Fruit fly (Drosophila melanogaster) whole organism, embryonic: ENCODE measurements around the gene CG3556.
A peak's percentile ranks its signal among the peaks of the same experiment; 100 is the strongest.

Source experiments
- Antp ChIP-seq: fragments of 200-800 bp; sonication (Bioruptor generic); optimal IDR thresholded peaks from 3 replicates; lab custom pipeline; 2016; ENCODE audit warnings: missing biosample characterization, missing genetic modification characterization
- BtbVII ChIP-seq: fragments of 200-800 bp; sonication (Bioruptor generic); optimal IDR thresholded peaks from 3 replicates; lab custom pipeline; 2017; ENCODE audit warnings: missing biosample characterization, mild to moderate bottlenecking, missing genetic modification characterization
- CG1024 ChIP-seq: fragments of 200-800 bp; sonication (Bioruptor generic); IDR thresholded peaks from 2 replicates; pipeline ENCODE4 v1.3.6; 2022; ENCODE audit warnings: missing biosample characterization, missing genetic modification characterization
- CG11723 ChIP-seq: fragments of 200-800 bp; sonication (Bioruptor generic); optimal IDR thresholded peaks from 2 replicates; lab custom pipeline; 2017; ENCODE audit warnings: missing biosample characterization, mild to moderate bottlenecking, missing genetic modification characterization
- CG12299 ChIP-seq: fragments of 200-800 bp; sonication (Bioruptor generic); optimal IDR thresholded peaks from 2 replicates; lab custom pipeline; 2018; ENCODE audit warnings: missing biosample characterization, mild to moderate bottlenecking, missing genetic modification characterization
- CG1602 ChIP-seq: fragments of 200-800 bp; sonication (Bioruptor generic); optimal IDR thresholded peaks from 3 replicates; lab custom pipeline; 2016; ENCODE audit warnings: missing biosample characterization, missing genetic modification characterization
- CG17359 ChIP-seq: fragments of 200-800 bp; sonication (Bioruptor generic); optimal IDR thresholded peaks from 3 replicates; lab custom pipeline; 2018; ENCODE audit warnings: missing biosample characterization, mild to moderate bottlenecking, missing genetic modification characterization, moderate library complexity
- CG1792 ChIP-seq: fragments of 200-800 bp; sonication (Bioruptor generic); optimal IDR thresholded peaks from 2 replicates; lab custom pipeline; 2016; ENCODE audit warnings: missing biosample characterization, missing genetic modification characterization
- CG18619 ChIP-seq: fragments of 200-800 bp; sonication (Bioruptor generic); optimal IDR thresholded peaks from 3 replicates; lab custom pipeline; 2017; ENCODE audit warnings: missing biosample characterization, mild to moderate bottlenecking, missing genetic modification characterization
- CG2116 ChIP-seq: fragments of 200-800 bp; sonication (Bioruptor generic); optimal IDR thresholded peaks from 3 replicates; lab custom pipeline; 2018; ENCODE audit warnings: missing biosample characterization, mild to moderate bottlenecking, missing genetic modification characterization
- CG3065 ChIP-seq: fragments of 200-800 bp; sonication (Bioruptor generic); optimal IDR thresholded peaks from 2 replicates; lab custom pipeline; 2016; ENCODE audit warnings: missing biosample characterization, missing genetic modification characterization
- CG3995 ChIP-seq: fragments of 200-800 bp; sonication (Bioruptor generic); optimal IDR thresholded peaks from 3 replicates; lab custom pipeline; 2016; ENCODE audit warnings: missing biosample characterization, missing genetic modification characterization
- CG4328 ChIP-seq: fragments of 200-800 bp; sonication (Bioruptor generic); optimal IDR thresholded peaks from 3 replicates; lab custom pipeline; 2017; ENCODE audit warnings: missing biosample characterization, missing genetic modification reagents, missing genetic modification characterization
- CG4820 ChIP-seq: fragments of 200-800 bp; sonication (Bioruptor generic); optimal IDR thresholded peaks from 3 replicates; lab custom pipeline; 2016; ENCODE audit warnings: missing biosample characterization, missing genetic modification characterization
- CG8388 ChIP-seq: fragments of 200-800 bp; sonication (Bioruptor generic); optimal IDR thresholded peaks from 2 replicates; lab custom pipeline; 2019; ENCODE audit warnings: missing biosample characterization, mild to moderate bottlenecking, missing genetic modification characterization, moderate library complexity
- CrebB ChIP-seq: fragments of 200-800 bp; sonication (Bioruptor generic); optimal IDR thresholded peaks from 3 replicates; lab custom pipeline; 2018; ENCODE audit warnings: missing biosample characterization, mild to moderate bottlenecking, missing genetic modification characterization
- Dfd ChIP-seq, 2 experiments: fragments of >200 bp; optimal IDR thresholded peaks; 2 replicates each; lab custom pipeline; 2017; ENCODE audit warnings: missing biosample characterization in 2 of 2, missing genetic modification characterization in 2 of 2
- Doc3 ChIP-seq: fragments of 200-800 bp; sonication (Bioruptor generic); IDR thresholded peaks from 3 replicates; pipeline ENCODE4 v1.3.6; 2022; ENCODE audit warnings: missing biosample characterization, missing genetic modification characterization; ENCODE audit not compliant: partially characterized antibody
- ERR ChIP-seq: fragments of 200-800 bp; sonication (Bioruptor generic); optimal IDR thresholded peaks from 2 replicates; lab custom pipeline; 2016; ENCODE audit warnings: missing biosample characterization, missing genetic modification characterization
- Ets97D ChIP-seq: fragments of 200-800 bp; sonication (Bioruptor generic); optimal IDR thresholded peaks from 3 replicates; lab custom pipeline; 2016; ENCODE audit warnings: missing biosample characterization, missing genetic modification characterization
- HLH3B ChIP-seq: fragments of 200-800 bp; sonication (Bioruptor generic); IDR thresholded peaks from 2 replicates; pipeline ENCODE4 v1.3.6; 2022; ENCODE audit warnings: missing biosample characterization, missing genetic modification characterization
- HLH4C ChIP-seq: fragments of 200-800 bp; sonication (Bioruptor generic); IDR thresholded peaks from 3 replicates; pipeline ENCODE4 v1.3.6; 2022; ENCODE audit warnings: missing biosample characterization, missing genetic modification characterization; ENCODE audit not compliant: partially characterized antibody
- Hmr ChIP-seq: fragments of 200-800 bp; sonication (Bioruptor generic); optimal IDR thresholded peaks from 3 replicates; lab custom pipeline; 2017; ENCODE audit warnings: mild to moderate bottlenecking, missing biosample characterization, missing genetic modification reagents, missing genetic modification characterization
- Hr3 ChIP-seq: fragments of 200-800 bp; sonication (Bioruptor generic); optimal IDR thresholded peaks from 3 replicates; lab custom pipeline; 2016; ENCODE audit warnings: missing biosample characterization, missing genetic modification characterization
- Mrtf ChIP-seq: fragments of 200-800 bp; sonication (Bioruptor generic); IDR thresholded peaks from 3 replicates; pipeline ENCODE4 v1.3.6; 2022; ENCODE audit warnings: missing biosample characterization, missing genetic modification characterization
- Myb ChIP-seq: fragments of 200-800 bp; sonication (Bioruptor generic); optimal IDR thresholded peaks from 2 replicates; lab custom pipeline; 2016; ENCODE audit warnings: missing biosample characterization, missing genetic modification characterization
- NC2α ChIP-seq: fragments of 200-800 bp; sonication (Bioruptor generic); optimal IDR thresholded peaks from 2 replicates; lab custom pipeline; 2016; ENCODE audit warnings: missing biosample characterization, missing genetic modification characterization
- NK7.1 ChIP-seq: fragments of 200-800 bp; sonication (Bioruptor generic); optimal IDR thresholded peaks from 3 replicates; lab custom pipeline; 2016; ENCODE audit warnings: missing biosample characterization, missing genetic modification characterization
- Stat92E ChIP-seq, 3 experiments: fragments of >200 bp in 2 of 3; fragments of 200-800 bp in 1 of 3; sonication (Bioruptor generic) in 1 of 3; optimal IDR thresholded peaks; 2 replicates each; lab custom pipeline; 2017 to 2019; ENCODE audit warnings: missing biosample characterization in 3 of 3, missing genetic modification characterization in 3 of 3, mild to moderate bottlenecking in 1 of 3, moderate library complexity in 1 of 3
- Trl ChIP-seq, 3 experiments: fragments of >200 bp in 2 of 3; fragments of 200-800 bp in 1 of 3; sonication (Bioruptor generic) in 1 of 3; optimal IDR thresholded peaks; 2 replicates in 1 of 3; 3 replicates in 2 of 3; lab custom pipeline; 2016 to 2017; ENCODE audit warnings: missing biosample characterization in 1 of 3, missing genetic modification characterization in 1 of 3
- Vsx1 ChIP-seq: fragments of 200-800 bp; sonication (Bioruptor generic); optimal IDR thresholded peaks from 2 replicates; lab custom pipeline; 2017; ENCODE audit warnings: missing biosample characterization, mild to moderate bottlenecking, missing genetic modification characterization, missing genetic modification reagents
- ab ChIP-seq: fragments of 200-800 bp; sonication (Bioruptor generic); optimal IDR thresholded peaks from 2 replicates; lab custom pipeline; 2016; ENCODE audit warnings: missing biosample characterization, missing genetic modification characterization
- cad ChIP-seq: fragments of >200 bp; optimal IDR thresholded peaks from 2 replicates; lab custom pipeline; 2017; ENCODE audit warnings: missing biosample characterization, missing genetic modification characterization
- cato ChIP-seq: fragments of 200-800 bp; sonication (Bioruptor generic); optimal IDR thresholded peaks from 2 replicates; lab custom pipeline; 2016; ENCODE audit warnings: missing biosample characterization, missing genetic modification characterization, borderline replicate concordance
- crp ChIP-seq, 2 experiments: fragments of 200-800 bp; sonication (Bioruptor generic); optimal IDR thresholded peaks; 2 replicates in 1 of 2; 3 replicates in 1 of 2; lab custom pipeline; 2017; ENCODE audit warnings: missing biosample characterization in 2 of 2, missing genetic modification characterization in 2 of 2, mild to moderate bottlenecking in 1 of 2, moderate library complexity in 1 of 2
- cwo ChIP-seq: fragments of 200-800 bp; sonication (Bioruptor generic); optimal IDR thresholded peaks from 3 replicates; lab custom pipeline; 2017; ENCODE audit warnings: missing biosample characterization, missing genetic modification characterization, mild to moderate bottlenecking, moderate library complexity, missing genetic modification reagents
- dan ChIP-seq: fragments of 200-800 bp; sonication (Bioruptor generic); IDR thresholded peaks from 2 replicates; pipeline ENCODE4 v1.3.6; 2022; ENCODE audit warnings: missing biosample characterization, missing genetic modification characterization
- dmrt11E ChIP-seq: fragments of 200-800 bp; sonication (Bioruptor generic); optimal IDR thresholded peaks from 3 replicates; lab custom pipeline; 2018; ENCODE audit warnings: missing biosample characterization, mild to moderate bottlenecking, missing genetic modification characterization, moderate library complexity
- esg ChIP-seq: fragments of 200-800 bp; sonication (Bioruptor generic); conservative IDR thresholded peaks from 2 replicates; pipeline ENCODE4 v1.3.6; 2022; ENCODE audit warnings: missing biosample characterization, missing genetic modification characterization
- fd102C ChIP-seq: fragments of 200-800 bp; sonication (Bioruptor generic); optimal IDR thresholded peaks from 2 replicates; lab custom pipeline; 2018; ENCODE audit warnings: missing biosample characterization, mild to moderate bottlenecking, missing genetic modification characterization, moderate library complexity
- jigr1 ChIP-seq: fragments of 200-800 bp; sonication (Bioruptor generic); IDR thresholded peaks from 3 replicates; pipeline ENCODE4 v1.3.6; 2022; ENCODE audit warnings: missing biosample characterization, missing genetic modification characterization
- jumu ChIP-seq: fragments of 200-800 bp; sonication (Bioruptor generic); optimal IDR thresholded peaks from 3 replicates; lab custom pipeline; 2016; ENCODE audit warnings: missing biosample characterization, missing genetic modification characterization
- nmo ChIP-seq: fragments of 200-800 bp; sonication (Bioruptor generic); optimal IDR thresholded peaks from 2 replicates; lab custom pipeline; 2018; ENCODE audit warnings: missing biosample characterization, mild to moderate bottlenecking, missing genetic modification characterization, moderate library complexity
- ranshi ChIP-seq: fragments of 200-800 bp; sonication (Bioruptor generic); IDR thresholded peaks from 2 replicates; pipeline ENCODE4 v1.3.6; 2022; ENCODE audit warnings: missing biosample characterization, missing genetic modification characterization
- sd ChIP-seq: fragments of 200-800 bp; sonication (Bioruptor generic); optimal IDR thresholded peaks from 3 replicates; lab custom pipeline; 2018; ENCODE audit warnings: missing biosample characterization, mild to moderate bottlenecking, missing genetic modification characterization, moderate library complexity
- sens ChIP-seq: fragments of 200-800 bp; sonication (Bioruptor generic); peaks from one replicate; lab custom pipeline; 2016; ENCODE audit warnings: missing biosample characterization, missing genetic modification characterization
- sna ChIP-seq: fragments of 200-800 bp; sonication (Bioruptor generic); IDR thresholded peaks from 2 replicates; pipeline ENCODE4 v1.3.6; 2022; ENCODE audit warnings: missing biosample characterization, missing genetic modification characterization; ENCODE audit not compliant: partially characterized antibody
- so ChIP-seq: fragments of 200-800 bp; sonication (Bioruptor generic); IDR thresholded peaks from 3 replicates; pipeline ENCODE4 v1.3.6; 2022; ENCODE audit warnings: missing biosample characterization, missing genetic modification characterization
- sqz ChIP-seq: fragments of 200-800 bp; sonication (Bioruptor generic); optimal IDR thresholded peaks from 3 replicates; lab custom pipeline; 2018; ENCODE audit warnings: missing biosample characterization, mild to moderate bottlenecking, missing genetic modification characterization
- trem ChIP-seq: fragments of 200-800 bp; optimal IDR thresholded peaks from 3 replicates; lab custom pipeline; 2019; ENCODE audit warnings: missing biosample characterization, mild to moderate bottlenecking, missing genetic modification characterization, moderate library complexity
- zen ChIP-seq: fragments of 200-800 bp; sonication (Bioruptor generic); optimal IDR thresholded peaks from 3 replicates; lab custom pipeline; 2018; ENCODE audit warnings: missing biosample characterization, mild to moderate bottlenecking, missing genetic modification characterization, moderate library complexity

The CG3556 gene

dm6 chrX:4553999-4554398, 24.0 kb downstream of the CG3556 start, which contains the start of gene CG11444 (continued):
- TF ChIP-seq jumu (GFP tag; lab: Kevin White, UChicago) (peak; percentile 4), Stat92E (GFP tag; optimal IDR thresholded peaks at IDR 0.05; lab: Kevin White, UChicago) (peak in 1 of 3 experiments; percentile 24), CG4820 (GFP tag; lab: Kevin White, UChicago) (peak; percentile 31), cad (GFP tag; lab: Kevin White, UChicago) (no peak), ranshi (GFP tag; lab: Robert Waterston, UW) (no peak), Antp (peak; percentile 46), HLH3B (GFP tag; lab: Robert Waterston, UW) (no peak), fd102C (GFP tag; lab: Kevin White, UChicago) (no peak), CG1024 (GFP tag; lab: Robert Waterston, UW) (no peak), sqz (GFP tag; lab: Kevin White, UChicago) (peak; percentile 73), sna (GFP tag; lab: Robert Waterston, UW) (no peak), NK7.1 (GFP tag; lab: Kevin White, UChicago) (no peak), esg (GFP tag; lab: Robert Waterston, UW) (no peak), CG18619 (no peak), Doc3 (no peak), cwo (GFP tag; lab: Kevin White, UChicago) (no peak), cato (no peak), crp (GFP tag; optimal IDR thresholded peaks at IDR 0.05; lab: Kevin White, UChicago) (no peak), trem (tag; lab: Kevin White, UChicago) (peak; percentile 74), Hr3 (GFP tag; lab: Kevin White, UChicago) (peak; percentile 4), dmrt11E (tag; lab: Kevin White, UChicago) (peak; percentile 9), CG11723 (no peak), CG3065 (no peak), so (GFP tag; lab: Robert Waterston, UW) (no peak), CG3995 (GFP tag; lab: Kevin White, UChicago) (peak; percentile 46), ab (GFP tag; lab: Kevin White, UChicago) (no peak), NC2α (GFP tag; lab: Kevin White, UChicago) (no peak), sd (tag; lab: Kevin White, UChicago) (peak; percentile 21), CG12299 (tag; lab: Kevin White, UChicago) (no peak), ERR (peak; percentile 5), Mrtf (GFP tag; lab: Robert Waterston, UW) (no peak), jigr1 (no peak), Hmr (GFP tag; lab: Kevin White, UChicago) (peak; percentile 75), CG8388 (GFP tag; lab: Kevin White, UChicago) (no peak), Dfd (GFP tag; optimal IDR thresholded peaks at IDR 0.05; lab: Kevin White, UChicago) (no peak), CG4328 (GFP tag; lab: Kevin White, UChicago) (no peak), zen (tag; lab: Kevin White, UChicago) (peak; percentile 44), BtbVII (GFP tag; lab: Kevin White, UChicago) (no peak), nmo (peak; percentile 59), dan (GFP tag; lab: Robert Waterston, UW) (no peak), CG2116 (GFP tag; lab: Kevin White, UChicago) (peak; percentile 75), Vsx1 (GFP tag; lab: Kevin White, UChicago) (peak; percentile 22), CG1792 (GFP tag; lab: Kevin White, UChicago) (no peak), sens (GFP tag; lab: Kevin White, UChicago) (peak; percentile 82), CrebB (no peak), CG17359 (tag; lab: Kevin White, UChicago) (peak; percentile 27), Ets97D (GFP tag; lab: Kevin White, UChicago) (peak; percentile 87), Trl (optimal IDR thresholded peaks at IDR 0.05; lab: Kevin White, UChicago) (no peak), Trl (GFP tag; optimal IDR thresholded peaks at IDR 0.05; lab: Kevin White, UChicago) (peak; percentile 53), CG1602 (GFP tag; lab: Kevin White, UChicago) (no peak), Myb (GFP tag; lab: Kevin White, UChicago) (peak; percentile 72), HLH4C (GFP tag; lab: Robert Waterston, UW) (no peak)
